Worm (Caenorhabditis elegans) whole organism, mixed stage, embryonic: ENCODE data around the gene F10D2.16.

Source experiments
- ceh-39 ChIP-seq: fragments of 150-350 bp; optimal IDR thresholded peaks from 2 replicates; lab custom pipeline; 2014; ENCODE audit warnings: missing biosample characterization, missing genetic modification characterization
- ceh-43 ChIP-seq: fragments of 200-800 bp; sonication (Bioruptor generic); optimal IDR thresholded peaks from 2 replicates; lab custom pipeline; 2018; ENCODE audit warnings: mild to moderate bottlenecking, missing genetic modification characterization, moderate library complexity, missing compliant biosample characterization
- ceh-83 ChIP-seq: fragments of 200-800 bp; sonication (Bioruptor generic); optimal IDR thresholded peaks from 2 replicates; lab custom pipeline; 2018; ENCODE audit warnings: mild to moderate bottlenecking, missing genetic modification characterization, missing compliant biosample characterization
- ces-1 ChIP-seq: fragments of 150-350 bp; optimal IDR thresholded peaks from 2 replicates; lab custom pipeline; 2014; ENCODE audit warnings: missing biosample characterization, missing genetic modification reagents, missing genetic modification characterization
- cnd-1 ChIP-seq: fragments of 200-800 bp; sonication (Bioruptor generic); optimal IDR thresholded peaks from 2 replicates; lab custom pipeline; 2018; ENCODE audit warnings: mild to moderate bottlenecking, missing genetic modification characterization, missing compliant biosample characterization
- drap-1 ChIP-seq: fragments of 200-800 bp; sonication (Bioruptor generic); optimal IDR thresholded peaks from 3 replicates; lab custom pipeline; 2018; ENCODE audit warnings: mild to moderate bottlenecking, missing genetic modification characterization, missing compliant biosample characterization
- elt-1 ChIP-seq: sonication (generic microtip); optimal IDR thresholded peaks from 2 replicates; lab custom pipeline; 2017; ENCODE audit warnings: missing genetic modification characterization, mild to moderate bottlenecking, missing compliant biosample characterization, antibody characterized with exemption, moderate library complexity, borderline replicate concordance; ENCODE audit not compliant: insufficient read depth
- elt-3 ChIP-seq: fragments of 150-350 bp; optimal IDR thresholded peaks from 2 replicates; lab custom pipeline; 2014; ENCODE audit warnings: missing biosample characterization, missing genetic modification characterization
- flh-1 ChIP-seq: fragments of 200-800 bp; sonication (Bioruptor generic); optimal IDR thresholded peaks from 2 replicates; lab custom pipeline; 2018; ENCODE audit warnings: mild to moderate bottlenecking, missing genetic modification characterization, moderate library complexity, missing compliant biosample characterization
- ham-2 ChIP-seq: fragments of 200-800 bp; sonication (Bioruptor generic); optimal IDR thresholded peaks from 2 replicates; lab custom pipeline; 2018; ENCODE audit warnings: mild to moderate bottlenecking, missing genetic modification characterization, missing compliant biosample characterization
- hlh-1 ChIP-seq: fragments of 150-350 bp; optimal IDR thresholded peaks from 2 replicates; lab custom pipeline; 2014; ENCODE audit warnings: missing biosample characterization, missing genetic modification reagents, missing genetic modification characterization
- lin-13 ChIP-seq: fragments of 150-350 bp; optimal IDR thresholded peaks from 2 replicates; lab custom pipeline; 2014; ENCODE audit warnings: missing biosample characterization, missing genetic modification characterization
- lin-32 ChIP-seq: fragments of 200-800 bp; sonication (Bioruptor generic); optimal IDR thresholded peaks from 2 replicates; lab custom pipeline; 2018; ENCODE audit warnings: mild to moderate bottlenecking, missing genetic modification characterization, missing compliant biosample characterization
- lsy-2 ChIP-seq: fragments of 150-350 bp; optimal IDR thresholded peaks from 2 replicates; lab custom pipeline; 2014; ENCODE audit warnings: missing biosample characterization, missing genetic modification characterization
- mab-5 ChIP-seq: fragments of 150-350 bp; optimal IDR thresholded peaks from 2 replicates; lab custom pipeline; 2014; ENCODE audit warnings: missing biosample characterization, missing genetic modification characterization
- mls-2 ChIP-seq: sonication (generic microtip); optimal IDR thresholded peaks from 2 replicates; lab custom pipeline; 2016; ENCODE audit warnings: mild to moderate bottlenecking, missing genetic modification characterization, moderate library complexity, missing compliant biosample characterization
- nhr-2 ChIP-seq: fragments of 150-350 bp; optimal IDR thresholded peaks from 2 replicates; lab custom pipeline; 2014; ENCODE audit warnings: missing biosample characterization, missing genetic modification characterization
- nhr-237 ChIP-seq: fragments of 150-350 bp; optimal IDR thresholded peaks from 2 replicates; lab custom pipeline; 2014; ENCODE audit warnings: missing biosample characterization, missing genetic modification characterization
- nhr-28 ChIP-seq: fragments of 150-350 bp; optimal IDR thresholded peaks from 2 replicates; lab custom pipeline; 2014; ENCODE audit warnings: missing biosample characterization, missing genetic modification characterization
- nhr-76 ChIP-seq: sonication (generic microtip); optimal IDR thresholded peaks from 2 replicates; lab custom pipeline; 2017; ENCODE audit warnings: missing biosample characterization, missing genetic modification characterization
- pha-4 ChIP-seq: fragments of 150-350 bp; optimal IDR thresholded peaks from 2 replicates; lab custom pipeline; 2018; ENCODE audit warnings: missing biosample characterization, missing genetic modification reagents, missing genetic modification characterization
- sem-2 ChIP-seq: fragments of 200-800 bp; sonication (Bioruptor generic); optimal IDR thresholded peaks from 2 replicates; lab custom pipeline; 2018; ENCODE audit warnings: mild to moderate bottlenecking, missing genetic modification characterization, missing compliant biosample characterization
- snpc-4 ChIP-seq: fragments of 150-350 bp; optimal IDR thresholded peaks from 2 replicates; lab custom pipeline; 2014; ENCODE audit warnings: missing biosample characterization, missing genetic modification characterization
- tbx-8 ChIP-seq: fragments of 200-800 bp; sonication (Bioruptor generic); optimal IDR thresholded peaks from 2 replicates; lab custom pipeline; 2018; ENCODE audit warnings: mild to moderate bottlenecking, missing genetic modification characterization, moderate library complexity, missing compliant biosample characterization
- unc-120 ChIP-seq: sonication (generic microtip); optimal IDR thresholded peaks from 2 replicates; lab custom pipeline; 2017; ENCODE audit warnings: missing genetic modification characterization, missing compliant biosample characterization; ENCODE audit not compliant: poor library complexity, severe bottlenecking
- unc-39 ChIP-seq: fragments of 150-350 bp; optimal IDR thresholded peaks from 2 replicates; lab custom pipeline; 2014; ENCODE audit warnings: missing biosample characterization, missing genetic modification characterization
- unc-62 ChIP-seq: fragments of 150-350 bp; optimal IDR thresholded peaks from 2 replicates; lab custom pipeline; 2014; ENCODE audit warnings: missing biosample characterization, missing genetic modification reagents, missing genetic modification characterization
- zip-8 ChIP-seq: fragments of 150-350 bp; optimal IDR thresholded peaks from 2 replicates; lab custom pipeline; 2014; ENCODE audit warnings: missing biosample characterization, missing genetic modification characterization
- ztf-11 ChIP-seq: fragments of 150-350 bp; optimal IDR thresholded peaks from 2 replicates; lab custom pipeline; 2014; ENCODE audit warnings: missing biosample characterization, missing genetic modification characterization

The F10D2.16 gene

ce11 chrV:7093720-7094401 is 40.2 kb upstream of the F10D2.16 start, which contains the start of gene nhr-135:
TSS of gene nhr-135 (minus strand) at chrV:7093770.
- TF ChIP-seq elt-1 (tag; lab: Kevin White, UChicago), result no peak
- TF ChIP-seq snpc-4 (tag; lab: Kevin White, UChicago), result no peak
- no peak for TF ChIP-seq hlh-1
- TF ChIP-seq nhr-237 (tag; lab: Kevin White, UChicago), result no peak
- no peak for TF ChIP-seq elt-3 (tag; lab: Kevin White, UChicago)
- TF ChIP-seq unc-39 (tag; lab: Kevin White, UChicago), result no peak
- TF ChIP-seq, all 35 proteins: peak for 0

ce11 chrV:7095254-7095990 is 38.6 kb upstream of the F10D2.16 start:
- TF ChIP-seq tbx-8 (GFP tag; lab: Kevin White, UChicago) (no peak), hlh-1 (no peak), unc-39 (tag; lab: Kevin White, UChicago) (no peak), ces-1 (no peak), sem-2 (GFP tag; lab: Kevin White, UChicago) (no peak), pha-4 (tag; lab: Kevin White, UChicago) (no peak), snpc-4 (tag; lab: Kevin White, UChicago) (no peak), unc-120 (no peak), lin-13 (tag; lab: Kevin White, UChicago) (no peak), flh-1 (GFP tag; lab: Kevin White, UChicago) (no peak), elt-3 (tag; lab: Kevin White, UChicago) (no peak), mls-2 (tag; lab: Kevin White, UChicago) (no peak), ceh-43 (GFP tag; lab: Kevin White, UChicago) (no peak), nhr-28 (tag; lab: Kevin White, UChicago) (no peak), ztf-11 (tag; lab: Kevin White, UChicago) (no peak), ceh-83 (no peak), mab-5 (no peak), cnd-1 (no peak)

ce11 chrV:7096129-7096730 is 37.8 kb upstream of the F10D2.16 start:
- no peak for TF ChIP-seq nhr-76 (tag; lab: Kevin White, UChicago)
- TF ChIP-seq lsy-2 (tag; lab: Kevin White, UChicago), result no peak
- no peak for TF ChIP-seq ceh-83
- no peak for TF ChIP-seq ztf-11 (tag; lab: Kevin White, UChicago)
- TF ChIP-seq nhr-237 (tag; lab: Kevin White, UChicago), result no peak
- no peak for TF ChIP-seq elt-3 (tag; lab: Kevin White, UChicago)

- TF ChIP-seq zip-8 (no peak), ham-2 (no peak), sem-2 (GFP tag; lab: Kevin White, UChicago) (no peak), elt-1 (tag; lab: Kevin White, UChicago) (no peak), nhr-28 (tag; lab: Kevin White, UChicago) (no peak), snpc-4 (tag; lab: Kevin White, UChicago) (no peak), lin-32 (GFP tag; lab: Kevin White, UChicago) (no peak), unc-62 (GFP tag; lab: Kevin White, UChicago) (no peak), mab-5 (no peak), lin-13 (tag; lab: Kevin White, UChicago) (no peak), ceh-39 (tag; lab: Kevin White, UChicago) (no peak), flh-1 (GFP tag; lab: Kevin White, UChicago) (no peak)
Observed at ce11 chrV:7096811-7097210, 37.3 kb upstream of the F10D2.16 start.

ce11 chrV:7103247-7103646 is 30.8 kb upstream of the F10D2.16 start, which contains the start of gene odr-2:
TSS of gene odr-2 (plus strand) at chrV:7103547.
- no peak for TF ChIP-seq nhr-237 (tag; lab: Kevin White, UChicago)
- TF ChIP-seq ham-2, result no peak
- no peak for TF ChIP-seq nhr-76 (tag; lab: Kevin White, UChicago)
- TF ChIP-seq zip-8, result no peak
- no peak for TF ChIP-seq ceh-83
- TF ChIP-seq ztf-11 (tag; lab: Kevin White, UChicago), result no peak
- no peak for TF ChIP-seq drap-1
- TF ChIP-seq mls-2 (tag; lab: Kevin White, UChicago), result no peak
- TF ChIP-seq sem-2 (GFP tag; lab: Kevin White, UChicago), result no peak
- TF ChIP-seq elt-3 (tag; lab: Kevin White, UChicago), result no peak
- no peak for TF ChIP-seq nhr-2
- TF ChIP-seq ces-1, result no peak
- TF ChIP-seq unc-62 (GFP tag; lab: Kevin White, UChicago), result no peak
